Worm (Caenorhabditis elegans) whole organism, L4/young adult: Measurements from ENCODE around the gene pqn-70.

Source experiments
- W03F9.2 ChIP-seq: fragments of 150-350 bp; optimal IDR thresholded peaks from 2 replicates; lab custom pipeline; 2014; ENCODE audit warnings: missing biosample characterization, missing genetic modification characterization
- dao-5 ChIP-seq: sonication (generic microtip); optimal IDR thresholded peaks from 2 replicates; lab custom pipeline; 2016; ENCODE audit warnings: missing genotype, missing genetic modification characterization, moderate library complexity, missing compliant biosample characterization
- him-1 ChIP-seq: sonication (generic microtip); optimal IDR thresholded peaks from 2 replicates; lab custom pipeline; 2016; ENCODE audit warnings: missing genotype, missing genetic modification reagents, missing genetic modification characterization, missing compliant biosample characterization

DNA sequence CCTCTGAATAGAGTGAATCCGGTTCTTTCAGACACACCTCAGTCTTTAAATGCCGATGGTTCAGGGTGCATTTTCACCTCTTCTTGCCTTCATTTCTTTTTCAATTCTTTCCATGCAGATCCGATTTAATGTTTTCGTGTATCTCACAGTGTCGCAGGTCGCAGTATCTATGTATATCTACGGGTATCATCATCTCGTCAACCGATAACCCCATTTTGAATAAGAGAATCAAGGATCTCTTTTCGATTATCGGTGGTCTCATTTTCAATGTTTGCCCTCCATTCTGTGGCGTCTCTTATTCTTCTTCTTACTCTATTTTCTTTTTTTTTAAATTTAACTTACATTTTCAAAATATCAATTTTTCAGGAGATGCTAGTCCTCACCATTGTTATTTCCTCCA lies 7.6 kb downstream of the pqn-70 start, which contains the start of gene T19B10.2:
- TF ChIP-seq W03F9.2 (tag; lab: Kevin White, UChicago) (no peak), him-1 (no peak), dao-5 (tag; lab: Kevin White, UChicago) (no peak)
